Fruit fly (Drosophila melanogaster) whole organism, embryonic: Measurements from ENCODE around the gene Teh2.

Source experiments
- B-H1 ChIP-seq: fragments of 200-800 bp; sonication (Bioruptor generic); IDR thresholded peaks from 3 replicates; pipeline ENCODE4 v1.3.6; 2022; ENCODE audit warnings: missing biosample characterization, missing genetic modification characterization
- Bgb ChIP-seq: fragments of 200-800 bp; sonication (Bioruptor generic); IDR thresholded peaks from 2 replicates; pipeline ENCODE4 v1.3.6; 2022; ENCODE audit warnings: missing biosample characterization, missing genetic modification characterization; ENCODE audit not compliant: partially characterized antibody
- CG10209 ChIP-seq: fragments of 200-800 bp; sonication (Bioruptor generic); optimal IDR thresholded peaks from 3 replicates; lab custom pipeline; 2017; ENCODE audit warnings: missing biosample characterization, mild to moderate bottlenecking, missing genetic modification characterization, missing genetic modification reagents
- CG1024 ChIP-seq: fragments of 200-800 bp; sonication (Bioruptor generic); IDR thresholded peaks from 2 replicates; pipeline ENCODE4 v1.3.6; 2022; ENCODE audit warnings: missing biosample characterization, missing genetic modification characterization
- CG10267 ChIP-seq: fragments of 200-800 bp; sonication (Bioruptor generic); optimal IDR thresholded peaks from 2 replicates; lab custom pipeline; 2018; ENCODE audit warnings: missing biosample characterization, mild to moderate bottlenecking, missing genetic modification characterization, moderate library complexity
- CG11504 ChIP-seq: fragments of 200-800 bp; sonication (Bioruptor generic); optimal IDR thresholded peaks from 3 replicates; lab custom pipeline; 2019; ENCODE audit warnings: missing biosample characterization, mild to moderate bottlenecking, missing genetic modification characterization, moderate library complexity
- CG11696 ChIP-seq: fragments of 200-800 bp; sonication (Bioruptor generic); IDR thresholded peaks from 2 replicates; pipeline ENCODE4 v1.3.6; 2022; ENCODE audit warnings: missing biosample characterization, missing genetic modification characterization
- CG12104 ChIP-seq: fragments of 200-800 bp; sonication (Bioruptor generic); optimal IDR thresholded peaks from 3 replicates; lab custom pipeline; 2016; ENCODE audit warnings: missing biosample characterization, missing genetic modification characterization
- CG12769 ChIP-seq: fragments of 200-800 bp; sonication (Bioruptor generic); optimal IDR thresholded peaks from 2 replicates; lab custom pipeline; 2019; ENCODE audit warnings: missing biosample characterization, mild to moderate bottlenecking, missing genetic modification characterization, moderate library complexity
- CG13296 ChIP-seq: fragments of 200-800 bp; sonication (Bioruptor generic); optimal IDR thresholded peaks from 3 replicates; lab custom pipeline; 2018; ENCODE audit warnings: missing biosample characterization, mild to moderate bottlenecking, missing genetic modification characterization
- CG14965 ChIP-seq: fragments of 200-800 bp; sonication (Bioruptor generic); optimal IDR thresholded peaks from 2 replicates; lab custom pipeline; 2016; ENCODE audit warnings: missing biosample characterization, missing genetic modification characterization, borderline replicate concordance
- CG1603 ChIP-seq: fragments of 200-800 bp; sonication (Bioruptor generic); optimal IDR thresholded peaks from 2 replicates; lab custom pipeline; 2019; ENCODE audit warnings: missing biosample characterization, mild to moderate bottlenecking, missing genetic modification characterization, moderate library complexity
- CG31365 ChIP-seq: fragments of 200-800 bp; sonication (Bioruptor generic); optimal IDR thresholded peaks from 2 replicates; lab custom pipeline; 2018; ENCODE audit warnings: missing biosample characterization, mild to moderate bottlenecking, missing genetic modification characterization
- CG3281 ChIP-seq: fragments of 200-800 bp; sonication (Bioruptor generic); optimal IDR thresholded peaks from 3 replicates; lab custom pipeline; 2017; ENCODE audit warnings: missing biosample characterization, mild to moderate bottlenecking, missing genetic modification characterization
- CG4360 ChIP-seq: fragments of 200-800 bp; sonication (Bioruptor generic); IDR thresholded peaks from 2 replicates; pipeline ENCODE4 v1.3.6; 2022; ENCODE audit warnings: missing biosample characterization, missing genetic modification characterization
- CG4404 ChIP-seq: fragments of 200-800 bp; sonication (Bioruptor generic); IDR thresholded peaks from 2 replicates; pipeline ENCODE4 v1.3.6; 2022; ENCODE audit warnings: missing biosample characterization, missing genetic modification characterization
- CG9876 ChIP-seq: fragments of 200-800 bp; sonication (Bioruptor generic); optimal IDR thresholded peaks from 2 replicates; lab custom pipeline; 2016; ENCODE audit warnings: missing biosample characterization, missing genetic modification characterization
- Dref ChIP-seq: fragments of 200-800 bp; sonication (Bioruptor generic); IDR thresholded peaks from 2 replicates; pipeline ENCODE4 v1.3.6; 2022; ENCODE audit warnings: missing biosample characterization, missing genetic modification characterization
- E2f2 ChIP-seq: fragments of 200-800 bp; sonication (Bioruptor generic); IDR thresholded peaks from 2 replicates; pipeline ENCODE4 v1.3.6; 2022; ENCODE audit warnings: missing biosample characterization, missing genetic modification characterization
- HLH54F ChIP-seq: fragments of 200-800 bp; sonication (Bioruptor generic); optimal IDR thresholded peaks from 3 replicates; lab custom pipeline; 2016; ENCODE audit warnings: missing biosample characterization, missing genetic modification characterization
- HmgZ ChIP-seq: fragments of 200-800 bp; sonication (Bioruptor generic); optimal IDR thresholded peaks from 2 replicates; lab custom pipeline; 2018; ENCODE audit warnings: missing biosample characterization, mild to moderate bottlenecking, missing genetic modification characterization
- Hmr ChIP-seq: fragments of 200-800 bp; sonication (Bioruptor generic); optimal IDR thresholded peaks from 3 replicates; lab custom pipeline; 2017; ENCODE audit warnings: mild to moderate bottlenecking, missing biosample characterization, missing genetic modification reagents, missing genetic modification characterization
- Hr39 ChIP-seq: fragments of >200 bp; optimal IDR thresholded peaks from 2 replicates; lab custom pipeline; 2017
- Hr51 ChIP-seq, 2 experiments: fragments of 200-800 bp; sonication (Bioruptor generic); optimal IDR thresholded peaks; 2 replicates in 1 of 2; 3 replicates in 1 of 2; lab custom pipeline; 2016 to 2018; ENCODE audit warnings: missing biosample characterization in 2 of 2, missing genetic modification characterization in 2 of 2, mild to moderate bottlenecking in 1 of 2, moderate library complexity in 1 of 2
- Jarid2 ChIP-seq: fragments of 200-800 bp; sonication (Bioruptor generic); optimal IDR thresholded peaks from 3 replicates; lab custom pipeline; 2017; ENCODE audit warnings: mild to moderate bottlenecking, missing biosample characterization, missing genetic modification reagents, missing genetic modification characterization
- Mad ChIP-seq: fragments of 200-800 bp; sonication (Bioruptor generic); optimal IDR thresholded peaks from 2 replicates; lab custom pipeline; 2016; ENCODE audit warnings: missing biosample characterization, missing genetic modification characterization
- NFAT ChIP-seq: fragments of 200-800 bp; sonication (Bioruptor generic); IDR thresholded peaks from 2 replicates; pipeline ENCODE4 v1.3.6; 2022; ENCODE audit warnings: missing biosample characterization, missing genetic modification characterization
- Neu2 ChIP-seq: fragments of 200-800 bp; sonication (Bioruptor generic); optimal IDR thresholded peaks from 3 replicates; lab custom pipeline; 2016; ENCODE audit warnings: missing biosample characterization, missing genetic modification characterization, borderline replicate concordance
- Nf-YB ChIP-seq: fragments of 200-800 bp; sonication (Bioruptor generic); optimal IDR thresholded peaks from 3 replicates; lab custom pipeline; 2019; ENCODE audit warnings: missing biosample characterization, mild to moderate bottlenecking, missing genetic modification characterization, moderate library complexity
- Side ChIP-seq: fragments of 200-800 bp; sonication (Bioruptor generic); optimal IDR thresholded peaks from 2 replicates; lab custom pipeline; 2016; ENCODE audit warnings: missing biosample characterization, missing genetic modification characterization
- Tbp ChIP-seq: fragments of >200 bp; optimal IDR thresholded peaks from 2 replicates; lab custom pipeline; 2018; ENCODE audit warnings: missing biosample characterization, missing genetic modification characterization
- aop ChIP-seq: fragments of 200-800 bp; sonication (Bioruptor generic); IDR thresholded peaks from 2 replicates; pipeline ENCODE4 v1.3.6; 2022; ENCODE audit warnings: missing biosample characterization, missing genetic modification characterization
- crp ChIP-seq, 2 experiments: fragments of 200-800 bp; sonication (Bioruptor generic); optimal IDR thresholded peaks; 2 replicates in 1 of 2; 3 replicates in 1 of 2; lab custom pipeline; 2017; ENCODE audit warnings: missing biosample characterization in 2 of 2, missing genetic modification characterization in 2 of 2, mild to moderate bottlenecking in 1 of 2, moderate library complexity in 1 of 2
- en ChIP-seq: fragments of 200-800 bp; sonication (Bioruptor generic); optimal IDR thresholded peaks from 2 replicates; lab custom pipeline; 2016; ENCODE audit warnings: missing biosample characterization, missing genetic modification characterization
- ewg ChIP-seq: fragments of 200-800 bp; sonication (Bioruptor generic); optimal IDR thresholded peaks from 3 replicates; lab custom pipeline; 2017; ENCODE audit warnings: mild to moderate bottlenecking, missing biosample characterization, missing genetic modification reagents, missing genetic modification characterization
- ftz-f1 ChIP-seq: fragments of 200-800 bp; sonication (Bioruptor generic); optimal IDR thresholded peaks from 2 replicates; lab custom pipeline; 2016; ENCODE audit warnings: missing biosample characterization, missing genetic modification characterization
- gsb-n ChIP-seq: fragments of 200-800 bp; sonication (Bioruptor generic); optimal IDR thresholded peaks from 3 replicates; lab custom pipeline; 2018; ENCODE audit warnings: missing biosample characterization, mild to moderate bottlenecking, missing genetic modification characterization
- hb ChIP-seq: fragments of 200-800 bp; sonication (Bioruptor generic); IDR thresholded peaks from 3 replicates; pipeline ENCODE4 v1.3.6; 2022; ENCODE audit warnings: missing biosample characterization, missing genetic modification characterization; ENCODE audit not compliant: partially characterized antibody
- hth ChIP-seq: fragments of >200 bp; optimal IDR thresholded peaks from 2 replicates; lab custom pipeline; 2017; ENCODE audit warnings: inconsistent platforms
- jumu ChIP-seq: fragments of 200-800 bp; sonication (Bioruptor generic); optimal IDR thresholded peaks from 3 replicates; lab custom pipeline; 2016; ENCODE audit warnings: missing biosample characterization, missing genetic modification characterization
- lov ChIP-seq, 2 experiments: fragments of 200-800 bp in 1 of 2; fragments of >200 bp in 1 of 2; sonication (Bioruptor generic) in 1 of 2; IDR thresholded peaks in 1 of 2; optimal IDR thresholded peaks in 1 of 2; 2 replicates in 1 of 2; 3 replicates in 1 of 2; pipeline versions ENCODE4 v1.3.6 to Lab custom; 2017 to 2022; ENCODE audit warnings: missing biosample characterization in 1 of 2, missing genetic modification characterization in 1 of 2
- oc ChIP-seq: fragments of 200-800 bp; sonication (Bioruptor generic); optimal IDR thresholded peaks from 2 replicates; lab custom pipeline; 2018; ENCODE audit warnings: missing biosample characterization, mild to moderate bottlenecking, missing genetic modification characterization, moderate library complexity
- odd ChIP-seq: fragments of 200-800 bp; sonication (Bioruptor generic); optimal IDR thresholded peaks from 2 replicates; lab custom pipeline; 2017; ENCODE audit warnings: missing biosample characterization, mild to moderate bottlenecking, missing genetic modification characterization
- pnt ChIP-seq: fragments of 200-800 bp; sonication (Bioruptor generic); optimal IDR thresholded peaks from 3 replicates; lab custom pipeline; 2016; ENCODE audit warnings: missing biosample characterization, missing genetic modification characterization
- pzg ChIP-seq: fragments of 200-800 bp; sonication (Bioruptor generic); optimal IDR thresholded peaks from 3 replicates; lab custom pipeline; 2018; ENCODE audit warnings: missing biosample characterization, mild to moderate bottlenecking, missing genetic modification characterization, moderate library complexity
- scrt ChIP-seq: fragments of 200-800 bp; sonication (Bioruptor generic); optimal IDR thresholded peaks from 2 replicates; lab custom pipeline; 2018; ENCODE audit warnings: missing biosample characterization, mild to moderate bottlenecking, missing genetic modification characterization, moderate library complexity
- tin ChIP-seq: fragments of 200-800 bp; sonication (Bioruptor generic); optimal IDR thresholded peaks from 3 replicates; lab custom pipeline; 2016; ENCODE audit warnings: missing biosample characterization, missing genetic modification characterization
- wdn ChIP-seq: fragments of 200-800 bp; sonication (Bioruptor generic); IDR thresholded peaks from 2 replicates; pipeline ENCODE4 v1.3.6; 2022; ENCODE audit warnings: missing biosample characterization, missing genetic modification characterization
- yki ChIP-seq: fragments of >200 bp; optimal IDR thresholded peaks from 3 replicates; lab custom pipeline; 2018
- z ChIP-seq: fragments of 200-800 bp; sonication (Bioruptor generic); IDR thresholded peaks from 3 replicates; pipeline ENCODE4 v1.3.6; 2022; ENCODE audit warnings: missing biosample characterization, missing genetic modification characterization

Gene Teh2

dm6 chr3L:4228187-4228836 is 40.5 kb upstream of the Teh2 start (continued):
- peak; percentile 94 for TF ChIP-seq B-H1 (GFP tag; lab: Robert Waterston, UW)
- TF ChIP-seq CG13296 (GFP tag; lab: Kevin White, UChicago), result peak; percentile 82
- peak; percentile 81 for TF ChIP-seq Jarid2 (GFP tag; lab: Kevin White, UChicago)
- peak; percentile 85 for TF ChIP-seq scrt (GFP tag; lab: Kevin White, UChicago)
- peak; percentile 93 for TF ChIP-seq Mad
- peak; percentile 97 for TF ChIP-seq gsb-n (tag; lab: Kevin White, UChicago)
- peak; percentile 79 for TF ChIP-seq E2f2
- peak; percentile 85 for TF ChIP-seq Nf-YB (GFP tag; lab: Kevin White, UChicago)
- TF ChIP-seq Neu2 (GFP tag; lab: Kevin White, UChicago), result peak; percentile 23
- peak; percentile 85 for TF ChIP-seq CG9876 (GFP tag; lab: Kevin White, UChicago)
- TF ChIP-seq CG10209 (GFP tag; lab: Kevin White, UChicago), result peak; percentile 95
- peak; percentile 84 for TF ChIP-seq CG12104
- TF ChIP-seq jumu (GFP tag; lab: Kevin White, UChicago), result peak; percentile 97
- no peak for TF ChIP-seq pzg (GFP tag; lab: Kevin White, UChicago)
- TF ChIP-seq CG10267 (tag; lab: Kevin White, UChicago), result peak; percentile 90
- TF ChIP-seq CG12769 (tag; lab: Kevin White, UChicago), result peak; percentile 98
- peak; percentile 95 for TF ChIP-seq aop (GFP tag; lab: Robert Waterston, UW)
- peak; percentile 95 for TF ChIP-seq ewg (GFP tag; lab: Kevin White, UChicago)
- TF ChIP-seq Tbp (GFP tag; lab: Kevin White, UChicago), result no peak
- TF ChIP-seq tin (GFP tag; lab: Kevin White, UChicago), result peak; percentile 97
- TF ChIP-seq Dref (GFP tag; lab: Robert Waterston, UW), result no peak
- peak; percentile 72 for TF ChIP-seq CG14965
- TF ChIP-seq hth (lab: Kevin White, UChicago), result no peak
- peak in 1 of 2 experiments; percentile 68 for TF ChIP-seq crp (GFP tag; optimal IDR thresholded peaks at IDR 0.05; lab: Kevin White, UChicago)
- peak; percentile 89 to 97 for TF ChIP-seq Hr51 (GFP tag; optimal IDR thresholded peaks at IDR 0.05; lab: Kevin White, UChicago)
- no peak for TF ChIP-seq hb (GFP tag; lab: Robert Waterston, UW)
- peak; percentile 78 for TF ChIP-seq ftz-f1
- peak; percentile 73 for TF ChIP-seq z
- TF ChIP-seq pnt (GFP tag; lab: Kevin White, UChicago), result peak; percentile 95
- TF ChIP-seq yki (lab: Kevin White, UChicago), result no peak
- peak; percentile 81 for TF ChIP-seq NFAT (GFP tag; lab: Robert Waterston, UW)
- TF ChIP-seq Hr39 (lab: Kevin White, UChicago), result no peak
- no peak for TF ChIP-seq lov (optimal IDR thresholded peaks at IDR 0.05; lab: Kevin White, UChicago)
- TF ChIP-seq lov (GFP tag; IDR thresholded peaks at IDR 0.05; lab: Robert Waterston, UW), result peak; percentile 97
- peak; percentile 90 for TF ChIP-seq CG4404 (GFP tag; lab: Robert Waterston, UW)
- TF ChIP-seq wdn (GFP tag; lab: Robert Waterston, UW), result peak; percentile 65; the same call in 1 of the 2 replicates
- peak; percentile 96 for TF ChIP-seq HmgZ (tag; lab: Kevin White, UChicago)
- TF ChIP-seq CG11504 (tag; lab: Kevin White, UChicago), result peak; percentile 97
- peak; percentile 95 for TF ChIP-seq CG1024 (GFP tag; lab: Robert Waterston, UW)
- TF ChIP-seq odd (GFP tag; lab: Kevin White, UChicago), result peak; percentile 95
- TF ChIP-seq CG31365 (tag; lab: Kevin White, UChicago), result peak; percentile 76
- TF ChIP-seq CG4360 (GFP tag; lab: Robert Waterston, UW), result peak; percentile 86
- no peak for TF ChIP-seq Bgb (GFP tag; lab: Robert Waterston, UW)
- peak; percentile 98 for TF ChIP-seq CG1603 (tag; lab: Kevin White, UChicago)
- TF ChIP-seq en (GFP tag; lab: Kevin White, UChicago), result peak; percentile 89
- TF ChIP-seq CG11696, result peak; percentile 88
- TF ChIP-seq Hmr, result peak; percentile 90
- TF ChIP-seq Side, result peak; percentile 94
- TF ChIP-seq oc, result peak; percentile 97
- peak; percentile 84 for TF ChIP-seq CG3281 (GFP tag; lab: Kevin White, UChicago)
- TF ChIP-seq HLH54F (GFP tag; lab: Kevin White, UChicago), result peak; percentile 86
